Worm (Caenorhabditis elegans) whole organism, L1 larva: ENCODE results near the gene clic-1.

Source experiments
- C16A3.4 ChIP-seq: fragments of 150-350 bp; optimal IDR thresholded peaks from 2 replicates; lab custom pipeline; 2014; ENCODE audit warnings: missing biosample characterization, missing genetic modification characterization
- F16B12.6 ChIP-seq: fragments of 150-350 bp; optimal IDR thresholded peaks from 2 replicates; lab custom pipeline; 2014; ENCODE audit warnings: missing biosample characterization, missing genetic modification characterization
- Y116A8C.19 ChIP-seq: sonication (generic microtip); optimal IDR thresholded peaks from 2 replicates; lab custom pipeline; 2016; ENCODE audit warnings: missing compliant biosample characterization, missing genetic modification characterization, borderline replicate concordance
- aly-2 ChIP-seq: fragments of 150-350 bp; optimal IDR thresholded peaks from 2 replicates; lab custom pipeline; 2014; ENCODE audit warnings: missing biosample characterization, missing genetic modification characterization
- ama-1 ChIP-seq: fragments of 150-350 bp; optimal IDR thresholded peaks from 2 replicates; lab custom pipeline; 2014
- ceh-63 ChIP-seq: fragments of 200-800 bp; sonication (Bioruptor generic); optimal IDR thresholded peaks from 2 replicates; lab custom pipeline; 2018; ENCODE audit warnings: mild to moderate bottlenecking, missing genetic modification characterization, missing compliant biosample characterization
- ceh-8 ChIP-seq: fragments of 200-800 bp; sonication (Bioruptor generic); optimal IDR thresholded peaks from 2 replicates; lab custom pipeline; 2018; ENCODE audit warnings: mild to moderate bottlenecking, missing genetic modification characterization, moderate library complexity, missing compliant biosample characterization
- ceh-82 ChIP-seq, 3 experiments: fragments of 150-350 bp in 1 of 3; sonication (generic microtip) in 2 of 3; optimal IDR thresholded peaks; 2 replicates each; lab custom pipeline; 2014 to 2017; ENCODE audit warnings: missing biosample characterization in 3 of 3, missing genetic modification characterization in 3 of 3
- ceh-88 ChIP-seq: fragments of 200-800 bp; sonication (Bioruptor generic); IDR thresholded peaks from 2 replicates; pipeline ENCODE4 v1.3.6; 2022; ENCODE audit warnings: missing genetic modification characterization, missing compliant biosample characterization
- dsc-1 ChIP-seq: sonication (generic microtip); optimal IDR thresholded peaks from 2 replicates; lab custom pipeline; 2016; ENCODE audit warnings: mild to moderate bottlenecking, missing genetic modification characterization, missing compliant biosample characterization
- efl-3 ChIP-seq: fragments of 200-800 bp; sonication (Bioruptor generic); optimal IDR thresholded peaks from 2 replicates; lab custom pipeline; 2018; ENCODE audit warnings: mild to moderate bottlenecking, missing genetic modification characterization, missing compliant biosample characterization
- egl-13 ChIP-seq: sonication (generic microtip); optimal IDR thresholded peaks from 2 replicates; lab custom pipeline; 2016; ENCODE audit warnings: missing genotype, missing genetic modification reagents, missing genetic modification characterization, missing compliant biosample characterization
- hlh-4 ChIP-seq: sonication (generic microtip); optimal IDR thresholded peaks from 2 replicates; lab custom pipeline; 2016; ENCODE audit warnings: mild to moderate bottlenecking, missing genetic modification characterization, missing compliant biosample characterization
- irx-1 ChIP-seq: sonication (generic microtip); optimal IDR thresholded peaks from 2 replicates; lab custom pipeline; 2016; ENCODE audit warnings: missing genetic modification characterization, missing compliant biosample characterization
- lir-3 ChIP-seq: sonication (generic microtip); optimal IDR thresholded peaks from 2 replicates; lab custom pipeline; 2016; ENCODE audit warnings: mild to moderate bottlenecking, missing genetic modification characterization, moderate library complexity, missing compliant biosample characterization; ENCODE audit not compliant: poor library complexity
- lsy-2 ChIP-seq, 2 experiments: fragments of 150-350 bp; optimal IDR thresholded peaks; 2 replicates each; lab custom pipeline; 2014; ENCODE audit warnings: missing biosample characterization in 2 of 2, missing genetic modification characterization in 2 of 2
- mab-9 ChIP-seq: fragments of 200-800 bp; sonication (Bioruptor generic); IDR thresholded peaks from 2 replicates; pipeline ENCODE4 v1.3.6; 2022; ENCODE audit warnings: missing genetic modification reagents, missing genetic modification characterization, missing compliant biosample characterization
- mdl-1 ChIP-seq, 2 experiments: fragments of 150-350 bp; optimal IDR thresholded peaks; 2 replicates each; lab custom pipeline; 2014 to 2017; ENCODE audit warnings: missing biosample characterization in 2 of 2, missing genetic modification characterization in 2 of 2, inconsistent platforms in 1 of 2
- mef-2 ChIP-seq: fragments of 150-350 bp; optimal IDR thresholded peaks from 2 replicates; lab custom pipeline; 2014; ENCODE audit warnings: missing biosample characterization, missing genetic modification characterization
- mep-1 ChIP-seq: fragments of 150-350 bp; optimal IDR thresholded peaks from 2 replicates; lab custom pipeline; 2014; ENCODE audit warnings: missing biosample characterization, missing genetic modification characterization
- nhr-11 ChIP-seq: fragments of 150-350 bp; optimal IDR thresholded peaks from 2 replicates; lab custom pipeline; 2014; ENCODE audit warnings: missing biosample characterization, missing genetic modification characterization
- nhr-20 ChIP-seq: sonication (generic microtip); optimal IDR thresholded peaks from 2 replicates; lab custom pipeline; 2016; ENCODE audit warnings: mild to moderate bottlenecking, missing genetic modification characterization, missing compliant biosample characterization
- nhr-237 ChIP-seq: fragments of 150-350 bp; optimal IDR thresholded peaks from 2 replicates; lab custom pipeline; 2014; ENCODE audit warnings: missing biosample characterization, missing genetic modification characterization
- nhr-47 ChIP-seq: sonication (generic microtip); optimal IDR thresholded peaks from 2 replicates; lab custom pipeline; 2016; ENCODE audit warnings: mild to moderate bottlenecking, missing genetic modification characterization, moderate library complexity, missing compliant biosample characterization
- nhr-71 ChIP-seq: sonication (generic microtip); optimal IDR thresholded peaks from 2 replicates; lab custom pipeline; 2016; ENCODE audit warnings: mild to moderate bottlenecking, missing genetic modification characterization, moderate library complexity, missing compliant biosample characterization
- nhr-76 ChIP-seq: sonication (generic microtip); optimal IDR thresholded peaks from 2 replicates; lab custom pipeline; 2017; ENCODE audit warnings: missing biosample characterization, missing genetic modification characterization
- nhr-77 ChIP-seq: fragments of 150-350 bp; optimal IDR thresholded peaks from 2 replicates; lab custom pipeline; 2014; ENCODE audit warnings: missing biosample characterization, missing genetic modification characterization
- nhr-84 ChIP-seq: sonication (generic microtip); optimal IDR thresholded peaks from 2 replicates; lab custom pipeline; 2017; ENCODE audit warnings: missing biosample characterization, missing genetic modification characterization
- nhr-90 ChIP-seq: sonication (generic microtip); optimal IDR thresholded peaks from 2 replicates; lab custom pipeline; 2016; ENCODE audit warnings: mild to moderate bottlenecking, missing genetic modification characterization, missing compliant biosample characterization; ENCODE audit not compliant: poor library complexity
- pqm-1 ChIP-seq: sonication (generic microtip); optimal IDR thresholded peaks from 3 replicates; lab custom pipeline; 2017; ENCODE audit warnings: missing biosample characterization, missing genetic modification characterization
- rnt-1 ChIP-seq: sonication (generic microtip); optimal IDR thresholded peaks from 2 replicates; lab custom pipeline; 2016; ENCODE audit warnings: mild to moderate bottlenecking, missing genetic modification characterization, moderate library complexity, missing compliant biosample characterization
- skn-1 ChIP-seq: fragments of 150-350 bp; optimal IDR thresholded peaks from 2 replicates; lab custom pipeline; 2014; ENCODE audit warnings: missing biosample characterization, missing genetic modification characterization
- snpc-4 ChIP-seq: fragments of 150-350 bp; optimal IDR thresholded peaks from 2 replicates; lab custom pipeline; 2014; ENCODE audit warnings: missing biosample characterization, missing genetic modification characterization
- snu-23 ChIP-seq: sonication (generic microtip); optimal IDR thresholded peaks from 2 replicates; lab custom pipeline; 2016; ENCODE audit warnings: missing genetic modification characterization, missing compliant biosample characterization
- sox-4 ChIP-seq: sonication (generic microtip); optimal IDR thresholded peaks from 2 replicates; lab custom pipeline; 2016; ENCODE audit warnings: missing genetic modification characterization, missing compliant biosample characterization
- sup-37 ChIP-seq: fragments of 200-800 bp; sonication (Bioruptor generic); optimal IDR thresholded peaks from 2 replicates; lab custom pipeline; 2018; ENCODE audit warnings: mild to moderate bottlenecking, missing genetic modification characterization, missing compliant biosample characterization
- swsn-7 ChIP-seq: sonication (generic microtip); optimal IDR thresholded peaks from 2 replicates; lab custom pipeline; 2016; ENCODE audit warnings: missing genetic modification characterization, missing compliant biosample characterization
- tbx-2 ChIP-seq: sonication (generic microtip); optimal IDR thresholded peaks from 2 replicates; lab custom pipeline; 2016; ENCODE audit warnings: missing genetic modification characterization, missing compliant biosample characterization
- unc-30 ChIP-seq: sonication (generic microtip); optimal IDR thresholded peaks from 2 replicates; lab custom pipeline; 2017; ENCODE audit warnings: missing biosample characterization, missing genetic modification characterization
- vab-15 ChIP-seq: sonication (generic microtip); optimal IDR thresholded peaks from 2 replicates; lab custom pipeline; 2017; ENCODE audit warnings: missing genotype, mild to moderate bottlenecking, missing genetic modification characterization, missing compliant biosample characterization
- zag-1 ChIP-seq: fragments of 150-350 bp; optimal IDR thresholded peaks from 2 replicates; lab custom pipeline; 2014; ENCODE audit warnings: missing biosample characterization, missing genetic modification characterization

The clic-1 gene

ce11 chrV:7723967-7724544 is 10.7 kb downstream of the clic-1 start, which contains the start of the genes ZK105.6 and ZK105.8:
TSS of gene ZK105.6 (minus strand) at chrV:7724067.
TSS of gene ZK105.8 (plus strand) at chrV:7724494.
- no peak for TF ChIP-seq nhr-71 (tag; lab: Kevin White, UChicago)
- TF ChIP-seq nhr-90 = no peak
- no peak for TF ChIP-seq sup-37 (GFP tag; lab: Kevin White, UChicago)
- TF ChIP-seq mep-1 (tag; lab: Kevin White, UChicago) = no peak
- TF ChIP-seq lsy-2 (tag; optimal IDR thresholded peaks at IDR 0.05; lab: Kevin White, UChicago) = no peak
- TF ChIP-seq mdl-1 (tag; optimal IDR thresholded peaks at IDR 0.05; lab: Kevin White, UChicago) = no peak
- no peak for TF ChIP-seq sox-4 (tag; lab: Kevin White, UChicago)
- TF ChIP-seq nhr-20 (tag; lab: Kevin White, UChicago) = no peak
- TF ChIP-seq C16A3.4 (tag; lab: Kevin White, UChicago) = no peak
- TF ChIP-seq snu-23 (GFP tag; lab: Kevin White, UChicago) = no peak
- TF ChIP-seq ceh-88 = no peak
- no peak for TF ChIP-seq tbx-2 (tag; lab: Kevin White, UChicago)
- no peak for TF ChIP-seq rnt-1 (tag; lab: Kevin White, UChicago)
- no peak for TF ChIP-seq nhr-77 (tag; lab: Kevin White, UChicago)
- TF ChIP-seq mef-2 = no peak
- no peak for TF ChIP-seq nhr-76 (tag; lab: Kevin White, UChicago)
- no peak for TF ChIP-seq lir-3

DNA sequence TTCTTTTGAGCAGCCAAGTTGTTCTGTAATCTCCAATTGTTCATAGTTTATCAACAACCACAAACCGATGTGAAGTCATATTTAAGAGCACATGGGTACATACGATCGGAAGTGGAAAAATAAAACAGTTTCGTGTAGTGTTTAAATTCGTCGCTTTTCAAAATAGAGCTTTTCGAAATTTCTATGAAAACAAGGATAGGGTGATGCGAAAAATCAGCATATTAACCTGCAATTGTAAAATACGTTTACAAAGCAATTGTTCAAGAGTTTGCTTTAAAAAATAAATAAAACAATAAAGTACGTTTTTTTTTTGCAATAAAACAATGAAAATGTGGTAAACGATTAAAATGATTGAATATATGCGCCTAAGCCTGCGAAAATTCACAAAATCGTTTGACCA is 12.8 kb downstream of the clic-1 start, which contains the start of gene ZK105.14:
ZK105.14 (minus strand) TSS at position 101 of the 400 bp plus-strand sequence.
- TF ChIP-seq aly-2 (tag; lab: Kevin White, UChicago) = no peak
- TF ChIP-seq mab-9 (GFP tag; lab: Robert Waterston, UW) = no peak
- no peak for TF ChIP-seq lsy-2 (tag; optimal IDR thresholded peaks at IDR 0.05; lab: Kevin White, UChicago)
- no peak for TF ChIP-seq ama-1 (lab: Kevin White, UChicago)
- TF ChIP-seq F16B12.6 (tag; lab: Kevin White, UChicago) = no peak
- no peak for TF ChIP-seq hlh-4 (tag; lab: Kevin White, UChicago)
- no peak for TF ChIP-seq pqm-1
- no peak for TF ChIP-seq swsn-7 (tag; lab: Kevin White, UChicago)
- no peak for TF ChIP-seq mdl-1 (tag; optimal IDR thresholded peaks at IDR 0.05; lab: Kevin White, UChicago)
- no peak for TF ChIP-seq Y116A8C.19 (tag; lab: Kevin White, UChicago)
- TF ChIP-seq mef-2 = no peak
- TF ChIP-seq egl-13 (tag; lab: Kevin White, UChicago) = no peak
- no peak for TF ChIP-seq ceh-8
- no peak for TF ChIP-seq dsc-1 (tag; lab: Kevin White, UChicago)
- TF ChIP-seq nhr-237 = no peak

- TF ChIP-seq nhr-71 (tag; lab: Kevin White, UChicago) (no peak), ceh-82 (tag; optimal IDR thresholded peaks at IDR 0.05; lab: Kevin White, UChicago) (no peak), nhr-47 (tag; lab: Kevin White, UChicago) (no peak), snpc-4 (tag; lab: Kevin White, UChicago) (no peak), hlh-4 (tag; lab: Kevin White, UChicago) (no peak), efl-3 (GFP tag; lab: Kevin White, UChicago) (no peak), ceh-63 (GFP tag; lab: Kevin White, UChicago) (no peak), unc-30 (tag; lab: Kevin White, UChicago) (no peak), nhr-11 (tag; lab: Kevin White, UChicago) (no peak), zag-1 (tag; lab: Kevin White, UChicago) (no peak), Y116A8C.19 (tag; lab: Kevin White, UChicago) (no peak), nhr-76 (tag; lab: Kevin White, UChicago) (no peak), ama-1 (lab: Kevin White, UChicago) (no peak), irx-1 (tag; lab: Kevin White, UChicago) (no peak), nhr-77 (tag; lab: Kevin White, UChicago) (no peak), vab-15 (tag; lab: Kevin White, UChicago) (no peak), skn-1 (tag; lab: Kevin White, UChicago) (no peak), nhr-84 (tag; lab: Kevin White, UChicago) (no peak)
Measured at ce11 chrV:7717629-7718028, 17.1 kb downstream of the clic-1 start, which contains the start of gene ZK105.5. TSS of gene ZK105.5 (minus strand) at chrV:7717729.
